Fruit fly (Drosophila melanogaster): ENCODE measurements around the gene CG14143.

CG14143 gene

DNA sequence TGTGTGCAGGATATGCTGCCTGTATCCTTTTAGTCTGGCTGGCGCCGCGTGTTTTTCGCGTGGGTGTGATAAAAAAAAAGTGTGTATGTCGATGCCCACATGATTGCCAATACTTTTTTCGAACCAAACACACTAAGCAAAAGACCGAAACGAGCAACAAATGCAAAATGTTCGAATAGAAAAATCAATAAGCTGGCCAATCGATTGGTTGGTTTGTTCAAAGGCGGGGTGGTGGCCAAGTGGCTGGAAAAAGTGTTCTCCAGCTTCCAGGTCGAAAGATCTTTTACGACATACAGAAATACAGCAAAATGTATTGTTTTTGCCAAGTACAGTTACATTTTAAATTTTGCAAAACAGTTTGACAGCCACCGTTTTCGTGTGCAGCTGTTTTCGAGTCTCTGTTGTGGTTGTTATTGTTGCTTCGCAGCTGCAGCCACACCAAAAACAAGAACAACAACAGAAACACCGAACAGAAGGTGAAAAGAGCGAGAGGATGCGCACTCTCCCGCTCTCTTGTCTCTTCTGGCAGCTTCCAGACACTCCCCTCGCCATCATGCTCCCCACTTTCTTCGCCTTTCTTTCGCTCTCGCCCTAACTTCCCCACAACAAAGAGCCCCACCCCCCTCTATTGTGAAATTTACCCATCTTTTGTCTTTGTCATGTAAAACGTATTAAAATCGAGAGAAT lies 11.0 kb upstream of the CG14143 start (continued):
- TF ChIP-seq p53 (GFP tag; optimal IDR thresholded peaks at IDR 0.05) (no peak), stwl (tag; optimal IDR thresholded peaks at IDR 0.05) (no peak), abd-A (tag; optimal IDR thresholded peaks at IDR 0.05) (peak; percentile 32), CG16813 (GFP tag; IDR thresholded peaks at IDR 0.05; ENCODE audit: partially characterized antibody) (no peak), da (GFP tag; optimal IDR thresholded peaks at IDR 0.05) (peak; percentile 31), Trl (optimal IDR thresholded peaks at IDR 0.05) (peak; percentile 71 to 88), Trl (GFP tag; optimal IDR thresholded peaks at IDR 0.05) (no peak), Scr (GFP tag; IDR thresholded peaks at IDR 0.05; ENCODE audit: partially characterized antibody) (no peak), ken (GFP tag; IDR thresholded peaks at IDR 0.05) (peak; percentile 50; the same call in 1 of the 3 replicates), pho (GFP tag; optimal IDR thresholded peaks at IDR 0.05) (no peak), CG13624 (GFP tag; optimal IDR thresholded peaks at IDR 0.05) (no peak), CG18011 (GFP tag; optimal IDR thresholded peaks at IDR 0.05) (no peak), CG3838 (GFP tag; optimal IDR thresholded peaks at IDR 0.05) (no peak), bsh (GFP tag; optimal IDR thresholded peaks at IDR 0.05) (no peak), ac (GFP tag; optimal IDR thresholded peaks at IDR 0.05) (peak; percentile 29), CG2129 (GFP tag; IDR thresholded peaks at IDR 0.05; ENCODE audit: partially characterized antibody) (no peak), Dref (GFP tag; IDR thresholded peaks at IDR 0.05) (no peak), gsb (GFP tag; IDR thresholded peaks at IDR 0.05) (no peak), Neu2 (GFP tag; optimal IDR thresholded peaks at IDR 0.05; ENCODE audit: borderline replicate concordance) (no peak), gcm (GFP tag; optimal IDR thresholded peaks at IDR 0.05) (no peak), ro (GFP tag; IDR thresholded peaks at IDR 0.05) (no peak), zfh2 (GFP tag; optimal IDR thresholded peaks at IDR 0.05) (no peak), scrt (GFP tag; optimal IDR thresholded peaks at IDR 0.05) (peak; percentile 22), CG32532 (GFP tag; IDR thresholded peaks at IDR 0.05) (no peak), zfh1 (GFP tag; IDR thresholded peaks at IDR 0.05) (no peak), CG1832 (GFP tag; optimal IDR thresholded peaks at IDR 0.05) (peak; percentile 48), CG13424 (tag; optimal IDR thresholded peaks at IDR 0.05) (no peak), E2f1 (GFP tag; IDR thresholded peaks at IDR 0.05) (no peak), run (tag; optimal IDR thresholded peaks at IDR 0.05) (no peak), CG6654 (GFP tag; optimal IDR thresholded peaks at IDR 0.05) (peak; percentile 96), Dfd (GFP tag; optimal IDR thresholded peaks at IDR 0.05) (no peak), BtbVII (GFP tag; optimal IDR thresholded peaks at IDR 0.05) (peak; percentile 2), CG12769 (tag; optimal IDR thresholded peaks at IDR 0.05) (peak; percentile 2), CG2116 (GFP tag; optimal IDR thresholded peaks at IDR 0.05) (no peak), onecut (GFP tag; IDR thresholded peaks at IDR 0.05) (peak; percentile 92), Hsf (GFP tag; optimal IDR thresholded peaks at IDR 0.05) (no peak), yki (optimal IDR thresholded peaks at IDR 0.05) (peak; percentile 72), fd102C (GFP tag; optimal IDR thresholded peaks at IDR 0.05) (no peak), Blimp-1 (GFP tag; optimal IDR thresholded peaks at IDR 0.05) (no peak), CG2120 (GFP tag; optimal IDR thresholded peaks at IDR 0.05) (no peak), chif (GFP tag; optimal IDR thresholded peaks at IDR 0.05) (no peak), Xrp1 (GFP tag; IDR thresholded peaks at IDR 0.05) (no peak), Xbp1 (GFP tag; optimal IDR thresholded peaks at IDR 0.05) (no peak), fd64A (GFP tag; optimal IDR thresholded peaks at IDR 0.05) (no peak), bcd (GFP tag; optimal IDR thresholded peaks at IDR 0.05) (no peak), CG18476 (GFP tag; optimal IDR thresholded peaks at IDR 0.05) (no peak), D19B (GFP tag; optimal IDR thresholded peaks at IDR 0.05) (no peak), NFAT (GFP tag; IDR thresholded peaks at IDR 0.05) (no peak), CG17328 (GFP tag; IDR thresholded peaks at IDR 0.05) (no peak), CG13894 (tag; optimal IDR thresholded peaks at IDR 0.05) (no peak), Jarid2 (GFP tag; optimal IDR thresholded peaks at IDR 0.05) (no peak)

Measured in whole organism, embryonic.